Worm (Caenorhabditis elegans) whole organism, early embryonic: Measurements from ENCODE around the gene dnc-3.

Experiments
- B0310.2 ChIP-seq: sonication (generic microtip); optimal IDR thresholded peaks from 2 replicates; lab custom pipeline; 2016; ENCODE audit warnings: mild to moderate bottlenecking, missing genetic modification characterization, missing compliant biosample characterization
- F13C5.2 ChIP-seq: sonication (generic microtip); optimal IDR thresholded peaks from 2 replicates; lab custom pipeline; 2017; ENCODE audit warnings: mild to moderate bottlenecking, missing genetic modification characterization, inconsistent platforms, missing compliant biosample characterization
- aly-1 ChIP-seq: sonication (generic microtip); optimal IDR thresholded peaks from 2 replicates; lab custom pipeline; 2016; ENCODE audit warnings: missing genetic modification characterization, missing compliant biosample characterization
- ama-1 ChIP-seq: fragments of 150-350 bp; optimal IDR thresholded peaks from 2 replicates; lab custom pipeline; 2014
- ceh-13 ChIP-seq: fragments of 200-800 bp; sonication (Bioruptor generic); optimal IDR thresholded peaks from 2 replicates; lab custom pipeline; 2018; ENCODE audit warnings: mild to moderate bottlenecking, missing genetic modification characterization, missing compliant biosample characterization
- ceh-36 ChIP-seq: sonication (generic microtip); optimal IDR thresholded peaks from 2 replicates; lab custom pipeline; 2016; ENCODE audit warnings: missing genetic modification characterization, inconsistent platforms, missing compliant biosample characterization
- ets-7 ChIP-seq: sonication (generic microtip); optimal IDR thresholded peaks from 2 replicates; lab custom pipeline; 2016; ENCODE audit warnings: missing genotype, missing genetic modification characterization, missing compliant biosample characterization
- flt-1 ChIP-seq: fragments of 200-800 bp; sonication (Bioruptor generic); IDR thresholded peaks from 2 replicates; pipeline ENCODE4 v1.3.6; 2022; ENCODE audit warnings: missing genetic modification characterization, missing compliant biosample characterization
- hmbx-1 ChIP-seq: sonication (generic microtip); optimal IDR thresholded peaks from 2 replicates; lab custom pipeline; 2016; ENCODE audit warnings: mild to moderate bottlenecking, missing genetic modification characterization, missing compliant biosample characterization
- hmg-4 ChIP-seq: fragments of 200-800 bp; sonication (Bioruptor generic); optimal IDR thresholded peaks from 2 replicates; lab custom pipeline; 2018; ENCODE audit warnings: mild to moderate bottlenecking, missing genetic modification characterization, missing compliant biosample characterization
- hnd-1 ChIP-seq: sonication (generic microtip); optimal IDR thresholded peaks from 2 replicates; lab custom pipeline; 2016; ENCODE audit warnings: missing genetic modification characterization, missing compliant biosample characterization
- pes-1 ChIP-seq: fragments of 200-800 bp; sonication (Bioruptor generic); IDR thresholded peaks from 2 replicates; pipeline ENCODE4 v1.3.6; 2022; ENCODE audit warnings: missing genetic modification reagents, missing genetic modification characterization, missing compliant biosample characterization
- scrt-1 ChIP-seq: fragments of 200-800 bp; sonication (Bioruptor generic); IDR thresholded peaks from 2 replicates; pipeline ENCODE4 v1.3.6; 2022; ENCODE audit warnings: missing genetic modification characterization, missing compliant biosample characterization
- sea-1 ChIP-seq: fragments of 200-800 bp; sonication (Bioruptor generic); conservative IDR thresholded peaks from 2 replicates; pipeline ENCODE4 v1.3.6; 2022; ENCODE audit warnings: missing genetic modification characterization, missing compliant biosample characterization
- tbx-11 ChIP-seq: fragments of 200-800 bp; sonication (Bioruptor generic); IDR thresholded peaks from 2 replicates; pipeline ENCODE4 v1.3.6; 2022; ENCODE audit warnings: missing genetic modification characterization, missing compliant biosample characterization
- tbx-37 ChIP-seq: fragments of 200-800 bp; sonication (Bioruptor generic); conservative IDR thresholded peaks from 2 replicates; pipeline ENCODE4 v1.3.6; 2022; ENCODE audit warnings: missing genetic modification reagents, missing genetic modification characterization, missing compliant biosample characterization
- tra-4 ChIP-seq: sonication (generic microtip); optimal IDR thresholded peaks from 2 replicates; lab custom pipeline; 2017; ENCODE audit warnings: missing genetic modification characterization, missing compliant biosample characterization

The dnc-3 gene

ce11 chrII:3553453-3553852 is at the start of gene dnc-3:
TSS of gene dnc-3 (plus strand) at chrII:3553724.
- TF ChIP-seq ets-7 (tag; lab: Kevin White, UChicago) (no peak), F13C5.2 (tag; lab: Kevin White, UChicago) (peak; percentile 40)

ce11 chrII:3504717-3505116 is 48.8 kb upstream of the dnc-3 start, which contains the start of gene cyh-1:
TSS of gene cyh-1 (plus strand) at chrII:3505017.
- TF ChIP-seq hmbx-1 (tag; lab: Kevin White, UChicago) (no peak), B0310.2 (no peak), F13C5.2 (tag; lab: Kevin White, UChicago) (no peak)

- TF ChIP-seq tra-4 (tag; lab: Kevin White, UChicago), result no peak
Measured at ce11 chrII:3512240-3512639, 41.3 kb upstream of the dnc-3 start, which contains the start of gene Y49F6B.19. TSS of gene Y49F6B.19 (minus strand) at chrII:3512340.

- TF ChIP-seq tbx-37 (GFP tag; lab: Robert Waterston, UW), result no peak
- TF ChIP-seq hmg-4 (GFP tag; lab: Kevin White, UChicago), result no peak
- no peak for TF ChIP-seq ama-1 (lab: Kevin White, UChicago)
- no peak for TF ChIP-seq tra-4 (tag; lab: Kevin White, UChicago)
- no peak for TF ChIP-seq ets-7 (tag; lab: Kevin White, UChicago)
- TF ChIP-seq pes-1, result no peak
- TF ChIP-seq scrt-1 (GFP tag; lab: Robert Waterston, UW), result no peak
- no peak for TF ChIP-seq ceh-13 (GFP tag; lab: Kevin White, UChicago)
Measured at ce11 chrII:3514631-3515030, 38.9 kb upstream of the dnc-3 start, which contains the start of gene srz-5. TSS of gene srz-5 (minus strand) at chrII:3514731.

- no peak for TF ChIP-seq tbx-37 (GFP tag; lab: Robert Waterston, UW)
- no peak for TF ChIP-seq tra-4 (tag; lab: Kevin White, UChicago)
- TF ChIP-seq hnd-1 (tag; lab: Kevin White, UChicago), result no peak
- TF ChIP-seq B0310.2, result no peak
- no peak for TF ChIP-seq ama-1 (lab: Kevin White, UChicago)
- TF ChIP-seq pes-1, result no peak
Measured at ce11 chrII:3515384-3516053, 38.0 kb upstream of the dnc-3 start, which contains the start of the genes Y49F6B.14 and clec-125. TSS of gene Y49F6B.14 (minus strand) at chrII:3515484. TSS of gene clec-125 (plus strand) at chrII:3516003.

- TF ChIP-seq pes-1, result no peak
- TF ChIP-seq ceh-36 (tag; lab: Kevin White, UChicago), result no peak
- TF ChIP-seq B0310.2, result no peak
- no peak for TF ChIP-seq hmg-4 (GFP tag; lab: Kevin White, UChicago)
- no peak for TF ChIP-seq tra-4 (tag; lab: Kevin White, UChicago)
- no peak for TF ChIP-seq aly-1 (tag; lab: Kevin White, UChicago)
- no peak for TF ChIP-seq flt-1 (GFP tag; lab: Robert Waterston, UW)
Measured at ce11 chrII:3516175-3516574, 37.3 kb upstream of the dnc-3 start.

ce11 chrII:3518961-3519544 is 34.5 kb upstream of the dnc-3 start, which contains the start of gene clec-126:
TSS of gene clec-126 (plus strand) at chrII:3519494.
- TF ChIP-seq tbx-11 (GFP tag; lab: Robert Waterston, UW) (peak; percentile 78; the same call in 1 of the 2 replicates), pes-1 (peak; percentile 90), hnd-1 (tag; lab: Kevin White, UChicago) (peak; percentile 62), B0310.2 (peak; percentile 74), sea-1 (GFP tag; lab: Robert Waterston, UW) (peak; percentile 86), F13C5.2 (tag; lab: Kevin White, UChicago) (peak; percentile 81), ceh-13 (GFP tag; lab: Kevin White, UChicago) (peak; percentile 77), flt-1 (GFP tag; lab: Robert Waterston, UW) (peak; percentile 87), tra-4 (tag; lab: Kevin White, UChicago) (peak; percentile 70), hmbx-1 (tag; lab: Kevin White, UChicago) (peak; percentile 52), aly-1 (tag; lab: Kevin White, UChicago) (peak; percentile 84), scrt-1 (GFP tag; lab: Robert Waterston, UW) (peak; percentile 89), ceh-36 (tag; lab: Kevin White, UChicago) (peak; percentile 94), ets-7 (tag; lab: Kevin White, UChicago) (peak; percentile 76), ama-1 (lab: Kevin White, UChicago) (no peak), hmg-4 (GFP tag; lab: Kevin White, UChicago) (peak; percentile 93), tbx-37 (GFP tag; lab: Robert Waterston, UW) (peak; percentile 85)
